Worm (Caenorhabditis elegans): ENCODE measurements around the gene ZC15.5.

DNA sequence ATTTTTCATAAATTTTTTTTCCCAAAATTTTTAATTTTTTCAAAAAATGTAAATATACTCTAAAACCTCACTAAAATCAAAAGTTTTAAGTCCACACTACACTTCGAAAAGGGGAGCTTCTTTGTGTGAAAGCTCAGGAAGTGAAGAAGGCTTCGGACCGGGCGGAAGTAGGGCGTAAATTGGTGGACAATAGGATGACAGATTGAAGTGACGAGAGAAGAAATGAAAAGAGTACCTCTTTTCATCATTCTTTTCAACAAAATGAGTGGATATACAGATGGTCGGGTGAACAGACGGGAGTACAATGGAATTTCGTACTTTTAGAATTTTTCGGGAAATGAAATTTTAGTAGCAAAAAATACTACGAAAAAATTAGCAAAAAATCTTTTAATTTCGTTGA is 41.1 kb downstream of the ZC15.5 start:
- no peak for TF ChIP-seq pha-4 (tag; optimal IDR thresholded peaks at IDR 0.05)
- TF ChIP-seq snpc-4 (tag; optimal IDR thresholded peaks at IDR 0.05), result no peak
- no peak for TF ChIP-seq ztf-11 (tag; optimal IDR thresholded peaks at IDR 0.05)
- no peak for TF ChIP-seq sptf-1 (tag; optimal IDR thresholded peaks at IDR 0.05)
- no peak for TF ChIP-seq elt-3 (tag; optimal IDR thresholded peaks at IDR 0.05)
- TF ChIP-seq blmp-1 (tag; optimal IDR thresholded peaks at IDR 0.05), result no peak
- no peak for TF ChIP-seq mls-2 (tag; optimal IDR thresholded peaks at IDR 0.05)
- TF ChIP-seq lin-13 (tag; optimal IDR thresholded peaks at IDR 0.05), result no peak
- TF ChIP-seq nhr-28 (tag; optimal IDR thresholded peaks at IDR 0.05), result no peak
- TF ChIP-seq lsy-2 (tag; optimal IDR thresholded peaks at IDR 0.05), result no peak

Measured in whole organism, mixed stage, embryonic.